Worm (Caenorhabditis elegans): ENCODE results near the gene T24F1.4.
A peak's percentile ranks its signal among the peaks of the same experiment; 100 is the strongest.

Gene T24F1.4

DNA sequence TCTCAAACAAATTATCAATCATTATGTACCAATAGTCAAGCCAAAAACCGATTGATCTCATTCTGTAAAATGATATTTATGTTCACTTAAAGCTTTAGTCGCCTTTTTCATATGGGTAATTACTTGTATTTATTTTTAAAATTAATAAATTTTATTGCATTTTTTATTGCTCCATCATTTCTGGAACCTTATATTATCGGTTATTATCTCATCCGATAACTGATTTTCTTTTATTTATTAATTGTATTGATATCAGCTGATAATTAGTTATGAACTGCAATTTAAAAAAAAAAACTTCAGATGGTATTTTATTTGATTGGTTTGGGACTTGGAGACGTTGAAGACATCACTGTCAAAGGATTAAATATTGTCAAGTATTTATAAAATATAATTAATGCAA lies 35.8 kb upstream of the T24F1.4 start, which contains the start of gene dph-5:
TSS of gene dph-5 (plus strand) at position 301 of the 400 bp plus-strand sequence.
- no peak for TF ChIP-seq zip-4 (GFP tag; optimal IDR thresholded peaks at IDR 0.05)
- TF ChIP-seq nhr-85 (tag) = no peak
- TF ChIP-seq nhr-77 (tag; optimal IDR thresholded peaks at IDR 0.05) = no peak
- TF ChIP-seq lin-14 (GFP tag; optimal IDR thresholded peaks at IDR 0.05) = no peak
- no peak for TF ChIP-seq hlh-4 (tag; optimal IDR thresholded peaks at IDR 0.05)
- TF ChIP-seq ets-5 (GFP tag; IDR thresholded peaks at IDR 0.05) = no peak
- TF ChIP-seq ceh-90 (tag; optimal IDR thresholded peaks at IDR 0.05) = no peak
- TF ChIP-seq Y116A8C.19 (tag; optimal IDR thresholded peaks at IDR 0.05; ENCODE audit: borderline replicate concordance) = no peak
- TF ChIP-seq mdl-1 (tag; optimal IDR thresholded peaks at IDR 0.05) = no peak
- no peak for TF ChIP-seq nhr-19 (GFP tag; conservative IDR thresholded peaks at IDR 0.05)
- no peak for TF ChIP-seq unc-98 (GFP tag; IDR thresholded peaks at IDR 0.05)
- TF ChIP-seq ceh-63 (GFP tag; optimal IDR thresholded peaks at IDR 0.05) = no peak
- TF ChIP-seq nhr-76 (tag; optimal IDR thresholded peaks at IDR 0.05) = no peak
- TF ChIP-seq nhr-12 (tag; optimal IDR thresholded peaks at IDR 0.05) = no peak
- no peak for TF ChIP-seq nhr-28 (tag; optimal IDR thresholded peaks at IDR 0.05)
- no peak for TF ChIP-seq C34B4.2 (tag; optimal IDR thresholded peaks at IDR 0.05)
- no peak for TF ChIP-seq pqm-1 (tag; optimal IDR thresholded peaks at IDR 0.05)
- TF ChIP-seq elt-3 (tag; optimal IDR thresholded peaks at IDR 0.05) = no peak
- TF ChIP-seq snpc-4 (tag; optimal IDR thresholded peaks at IDR 0.05) = no peak
- no peak for TF ChIP-seq nhr-20 (tag; optimal IDR thresholded peaks at IDR 0.05)

DNA sequence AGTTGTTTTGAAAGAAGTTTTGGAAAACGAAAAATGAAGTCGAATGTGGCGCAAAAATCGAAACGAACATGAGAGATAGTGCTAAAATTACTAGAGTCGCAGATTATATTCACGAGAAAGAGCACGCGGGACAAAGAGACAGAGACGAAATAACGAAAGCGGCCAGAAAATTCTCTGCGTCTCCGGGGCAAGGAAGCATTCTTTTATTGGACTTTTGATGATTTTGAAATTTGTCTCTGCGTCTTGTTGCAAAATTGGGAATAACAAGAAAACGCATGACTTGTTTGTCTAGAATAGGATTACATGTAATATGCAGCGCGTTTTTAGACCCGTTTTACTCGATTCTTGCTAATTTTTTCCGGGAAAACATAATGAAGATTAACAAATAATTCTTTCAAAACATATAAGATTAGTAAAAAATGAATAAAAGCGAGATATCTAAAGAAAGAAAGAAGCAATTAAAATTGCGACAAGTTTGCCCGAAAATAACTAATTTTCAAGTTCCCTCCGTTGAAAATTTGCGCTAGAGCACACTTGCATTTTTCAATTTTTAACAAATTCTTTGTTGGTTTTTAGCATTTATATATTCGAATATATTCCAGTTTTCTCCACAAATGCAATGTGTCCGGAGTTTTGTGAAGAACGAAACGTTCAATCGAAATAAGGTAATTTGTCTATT lies 34.0 kb upstream of the T24F1.4 start, which contains the start of the genes B0491.6 and pigm-1:
TSS of gene B0491.6 (minus strand) at position 466 of the 679 bp plus-strand sequence.
TSS of gene pigm-1 (plus strand) at position 568 of the 679 bp plus-strand sequence.
- TF ChIP-seq nhr-28 (tag; optimal IDR thresholded peaks at IDR 0.05) (no peak), dsc-1 (tag; optimal IDR thresholded peaks at IDR 0.05) (peak; percentile 98), nhr-71 (tag; optimal IDR thresholded peaks at IDR 0.05) (peak; percentile 87), unc-86 (tag; optimal IDR thresholded peaks at IDR 0.05) (peak; percentile 70), fkh-10 (GFP tag; optimal IDR thresholded peaks at IDR 0.05) (peak; percentile 76), dpl-1 (GFP tag; optimal IDR thresholded peaks at IDR 0.05) (peak; percentile 80 to 92 (median 87)), sox-4 (tag; optimal IDR thresholded peaks at IDR 0.05) (peak; percentile 75), ama-1 (optimal IDR thresholded peaks at IDR 0.05) (no peak), aha-1 (tag; optimal IDR thresholded peaks at IDR 0.05) (no peak), nhr-19 (GFP tag; conservative IDR thresholded peaks at IDR 0.05) (peak; percentile 34), sptf-1 (tag; optimal IDR thresholded peaks at IDR 0.05) (no peak), ceh-63 (GFP tag; optimal IDR thresholded peaks at IDR 0.05) (no peak), ceh-88 (GFP tag; IDR thresholded peaks at IDR 0.05) (no peak; the same call in 1 of the 2 replicates), pax-3 (tag; optimal IDR thresholded peaks at IDR 0.05) (peak; percentile 76), unc-130 (tag; optimal IDR thresholded peaks at IDR 0.05) (peak; percentile 63), xbp-1 (tag; optimal IDR thresholded peaks at IDR 0.05) (peak; percentile 30), grh-1 (GFP tag; IDR thresholded peaks at IDR 0.05) (no peak), unc-62 (GFP tag; optimal IDR thresholded peaks at IDR 0.05) (no peak), nhr-76 (tag; optimal IDR thresholded peaks at IDR 0.05) (no peak), F16B12.6 (tag; optimal IDR thresholded peaks at IDR 0.05) (peak; percentile 0), swsn-7 (tag; optimal IDR thresholded peaks at IDR 0.05) (peak; percentile 77), tlp-1 (tag; optimal IDR thresholded peaks at IDR 0.05) (no peak), vab-15 (tag; optimal IDR thresholded peaks at IDR 0.05) (no peak), rnt-1 (tag; optimal IDR thresholded peaks at IDR 0.05) (peak; percentile 29), lin-14 (GFP tag; optimal IDR thresholded peaks at IDR 0.05) (peak; percentile 96), aly-2 (tag; optimal IDR thresholded peaks at IDR 0.05) (no peak), unc-98 (GFP tag; IDR thresholded peaks at IDR 0.05) (no peak), ceh-82 (tag; optimal IDR thresholded peaks at IDR 0.05) (peak; percentile 12 to 45 (median 44)), zag-1 (tag; optimal IDR thresholded peaks at IDR 0.05) (no peak), nhr-237 (tag; optimal IDR thresholded peaks at IDR 0.05) (no peak), ces-1 (GFP tag; optimal IDR thresholded peaks at IDR 0.05) (no peak), pag-3 (tag; optimal IDR thresholded peaks at IDR 0.05; ENCODE audit: borderline replicate concordance, insufficient read depth) (no peak), egl-13 (tag; optimal IDR thresholded peaks at IDR 0.05) (peak; percentile 71), C34B4.2 (tag; optimal IDR thresholded peaks at IDR 0.05) (no peak), lsy-2 (tag; optimal IDR thresholded peaks at IDR 0.05) (peak; percentile 48 to 75), ceh-8 (GFP tag; optimal IDR thresholded peaks at IDR 0.05) (peak; percentile 48), isw-1 (GFP tag; IDR thresholded peaks at IDR 0.05) (peak; percentile 42), skn-1 (tag; optimal IDR thresholded peaks at IDR 0.05) (peak; percentile 79)
